Worm (Caenorhabditis elegans) whole organism, young adult: ENCODE data around the gene T05C12.1.

Experiments used
- B0019.2 ChIP-seq: fragments of 200-800 bp; sonication (Bioruptor generic); conservative IDR thresholded peaks from 2 replicates; pipeline ENCODE4 v1.3.6; 2022; ENCODE audit warnings: missing genetic modification reagents, missing genetic modification characterization, missing compliant biosample characterization
- B0261.1 ChIP-seq: sonication (generic microtip); optimal IDR thresholded peaks from 2 replicates; lab custom pipeline; 2016; ENCODE audit warnings: mild to moderate bottlenecking, missing genetic modification characterization, moderate library complexity, missing compliant biosample characterization
- B0336.3 ChIP-seq: fragments of 200-800 bp; sonication (Bioruptor generic); IDR thresholded peaks from 2 replicates; pipeline ENCODE4 v1.3.6; 2022; ENCODE audit warnings: missing genetic modification characterization, missing compliant biosample characterization
- F33H1.4 ChIP-seq: fragments of 200-800 bp; sonication (Bioruptor generic); IDR thresholded peaks from 2 replicates; pipeline ENCODE4 v1.3.6; 2022; ENCODE audit warnings: missing genetic modification reagents, missing genetic modification characterization, missing compliant biosample characterization
- F37B4.10 ChIP-seq: fragments of 200-800 bp; sonication (Bioruptor generic); IDR thresholded peaks from 2 replicates; pipeline ENCODE4 v1.3.6; 2022; ENCODE audit warnings: missing genetic modification characterization, missing compliant biosample characterization
- F52B5.7 ChIP-seq: sonication (generic microtip); optimal IDR thresholded peaks from 2 replicates; lab custom pipeline; 2016; ENCODE audit warnings: mild to moderate bottlenecking, missing genetic modification characterization, missing compliant biosample characterization
- F55B11.4 ChIP-seq: sonication (generic microtip); optimal IDR thresholded peaks from 2 replicates; lab custom pipeline; 2016; ENCODE audit warnings: missing compliant biosample characterization, missing genetic modification characterization, borderline replicate concordance; ENCODE audit not compliant: insufficient read depth
- K11D2.4 ChIP-seq: fragments of 200-800 bp; sonication (Bioruptor generic); IDR thresholded peaks from 2 replicates; pipeline ENCODE4 v1.3.6; 2022; ENCODE audit warnings: missing genetic modification reagents, missing genetic modification characterization, missing compliant biosample characterization
- T07F8.4 ChIP-seq: sonication (generic microtip); optimal IDR thresholded peaks from 2 replicates; lab custom pipeline; 2016; ENCODE audit warnings: mild to moderate bottlenecking, missing genetic modification characterization, moderate library complexity, missing compliant biosample characterization
- T26A5.8 ChIP-seq: sonication (generic microtip); optimal IDR thresholded peaks from 2 replicates; lab custom pipeline; 2016; ENCODE audit warnings: missing genetic modification characterization, missing compliant biosample characterization
- Y53G8AR.9 ChIP-seq: fragments of 200-800 bp; sonication (Bioruptor generic); conservative IDR thresholded peaks from 2 replicates; pipeline ENCODE4 v1.3.6; 2022; ENCODE audit warnings: missing genetic modification reagents, missing genetic modification characterization, missing compliant biosample characterization
- Y67H2A.10 ChIP-seq: fragments of 200-800 bp; sonication (Bioruptor generic); conservative IDR thresholded peaks from 2 replicates; pipeline ENCODE4 v1.3.6; 2022; ENCODE audit warnings: missing genetic modification reagents, missing genetic modification characterization, missing compliant biosample characterization
- aptf-3 ChIP-seq: fragments of 200-800 bp; sonication (Bioruptor generic); IDR thresholded peaks from 2 replicates; pipeline ENCODE4 v1.3.6; 2022; ENCODE audit warnings: missing genetic modification characterization, missing compliant biosample characterization
- attf-5 ChIP-seq: fragments of 200-800 bp; sonication (Bioruptor generic); optimal IDR thresholded peaks from 2 replicates; lab custom pipeline; 2018; ENCODE audit warnings: mild to moderate bottlenecking, missing genetic modification characterization, missing compliant biosample characterization
- bed-1 ChIP-seq: fragments of 200-800 bp; sonication (Bioruptor generic); IDR thresholded peaks from 2 replicates; pipeline ENCODE4 v1.3.6; 2022; ENCODE audit warnings: missing genetic modification reagents, missing genetic modification characterization, missing compliant biosample characterization
- bed-2 ChIP-seq: fragments of 200-800 bp; sonication (Bioruptor generic); IDR thresholded peaks from 2 replicates; pipeline ENCODE4 v1.3.6; 2022; ENCODE audit warnings: missing genetic modification reagents, missing genetic modification characterization, missing compliant biosample characterization
- cebp-1 ChIP-seq, 2 experiments: fragments of 200-800 bp in 1 of 2; sonication (Bioruptor generic) in 1 of 2; sonication (generic microtip) in 1 of 2; IDR thresholded peaks in 1 of 2; optimal IDR thresholded peaks in 1 of 2; 2 replicates each; pipeline versions ENCODE4 v1.3.6 to Lab custom; 2017 to 2022; ENCODE audit warnings: missing compliant biosample characterization in 2 of 2, missing genetic modification characterization in 2 of 2, mild to moderate bottlenecking in 1 of 2, missing genetic modification reagents in 1 of 2, moderate library complexity in 1 of 2
- ceh-27 ChIP-seq: fragments of 200-800 bp; sonication (Bioruptor generic); optimal IDR thresholded peaks from 2 replicates; lab custom pipeline; 2018; ENCODE audit warnings: mild to moderate bottlenecking, missing genetic modification characterization, moderate library complexity, missing compliant biosample characterization
- ceh-40 ChIP-seq: fragments of 200-800 bp; sonication (Bioruptor generic); IDR thresholded peaks from 2 replicates; pipeline ENCODE4 v1.3.6; 2022; ENCODE audit warnings: missing genetic modification characterization, missing compliant biosample characterization
- ceh-58 ChIP-seq: fragments of 200-800 bp; sonication (Bioruptor generic); IDR thresholded peaks from 2 replicates; pipeline ENCODE4 v1.3.6; 2022; ENCODE audit warnings: missing genetic modification characterization, missing compliant biosample characterization
- egl-44 ChIP-seq: fragments of 200-800 bp; sonication (Bioruptor generic); IDR thresholded peaks from 2 replicates; pipeline ENCODE4 v1.3.6; 2022; ENCODE audit warnings: missing genetic modification reagents, missing genetic modification characterization, missing compliant biosample characterization
- egrh-3 ChIP-seq: fragments of 200-800 bp; sonication (Bioruptor generic); IDR thresholded peaks from 2 replicates; pipeline ENCODE4 v1.3.6; 2022; ENCODE audit warnings: missing genetic modification reagents, missing genetic modification characterization, missing compliant biosample characterization
- ekl-4 ChIP-seq: fragments of 200-800 bp; sonication (Bioruptor generic); IDR thresholded peaks from 2 replicates; pipeline ENCODE4 v1.3.6; 2022; ENCODE audit warnings: missing genetic modification reagents, missing genetic modification characterization, missing compliant biosample characterization
- gei-17 ChIP-seq: fragments of 200-800 bp; sonication (Bioruptor generic); optimal IDR thresholded peaks from 2 replicates; lab custom pipeline; 2018; ENCODE audit warnings: mild to moderate bottlenecking, missing genetic modification characterization, missing compliant biosample characterization
- hmg-1.2 ChIP-seq: fragments of 200-800 bp; sonication (Bioruptor generic); IDR thresholded peaks from 2 replicates; pipeline ENCODE4 v1.3.6; 2022; ENCODE audit warnings: missing genetic modification reagents, missing genetic modification characterization, missing compliant biosample characterization
- let-526 ChIP-seq: fragments of 200-800 bp; sonication (Bioruptor generic); IDR thresholded peaks from 2 replicates; pipeline ENCODE4 v1.3.6; 2022; ENCODE audit warnings: missing genetic modification reagents, missing genetic modification characterization, missing compliant biosample characterization
- lin-54 ChIP-seq: fragments of 200-800 bp; sonication (Bioruptor generic); optimal IDR thresholded peaks from 2 replicates; lab custom pipeline; 2018; ENCODE audit warnings: mild to moderate bottlenecking, missing genetic modification characterization, missing compliant biosample characterization
- lir-1 ChIP-seq: fragments of 200-800 bp; sonication (Bioruptor generic); conservative IDR thresholded peaks from 2 replicates; pipeline ENCODE4 v1.3.6; 2022; ENCODE audit warnings: missing genetic modification reagents, missing genetic modification characterization, missing compliant biosample characterization
- lsl-1 ChIP-seq: fragments of 200-800 bp; sonication (Bioruptor generic); optimal IDR thresholded peaks from 2 replicates; lab custom pipeline; 2018; ENCODE audit warnings: mild to moderate bottlenecking, missing genetic modification characterization, moderate library complexity, missing compliant biosample characterization
- madf-10 ChIP-seq: sonication (generic microtip); optimal IDR thresholded peaks from 2 replicates; lab custom pipeline; 2016; ENCODE audit warnings: mild to moderate bottlenecking, missing genetic modification characterization, missing compliant biosample characterization
- madf-3 ChIP-seq: fragments of 200-800 bp; sonication (Bioruptor generic); IDR thresholded peaks from 2 replicates; pipeline ENCODE4 v1.3.6; 2022; ENCODE audit warnings: missing genetic modification reagents, missing genetic modification characterization, missing compliant biosample characterization
- mcd-1 ChIP-seq: fragments of 200-800 bp; sonication (Bioruptor generic); IDR thresholded peaks from 2 replicates; pipeline ENCODE4 v1.3.6; 2022; ENCODE audit warnings: missing genetic modification reagents, missing genetic modification characterization, missing compliant biosample characterization
- nhr-27 ChIP-seq: fragments of 200-800 bp; sonication (Bioruptor generic); optimal IDR thresholded peaks from 2 replicates; lab custom pipeline; 2018; ENCODE audit warnings: mild to moderate bottlenecking, missing genetic modification characterization, moderate library complexity, missing compliant biosample characterization
- nhr-80 ChIP-seq: sonication (generic microtip); optimal IDR thresholded peaks from 2 replicates; lab custom pipeline; 2016; ENCODE audit warnings: missing genetic modification characterization, missing compliant biosample characterization
- pbrm-1 ChIP-seq: fragments of 200-800 bp; sonication (Bioruptor generic); IDR thresholded peaks from 2 replicates; pipeline ENCODE4 v1.3.6; 2022; ENCODE audit warnings: missing genetic modification reagents, missing genetic modification characterization, missing compliant biosample characterization
- repo-1 ChIP-seq: sonication (generic microtip); optimal IDR thresholded peaks from 2 replicates; lab custom pipeline; 2017; ENCODE audit warnings: mild to moderate bottlenecking, missing genetic modification characterization, missing compliant biosample characterization
- sdz-38 ChIP-seq: sonication (generic microtip); optimal IDR thresholded peaks from 2 replicates; lab custom pipeline; 2016; ENCODE audit warnings: missing genotype, missing genetic modification characterization, missing compliant biosample characterization
- sea-2 ChIP-seq: fragments of 200-800 bp; sonication (Bioruptor generic); IDR thresholded peaks from 2 replicates; pipeline ENCODE4 v1.3.6; 2022; ENCODE audit warnings: missing genetic modification characterization, missing compliant biosample characterization
- snpc-4 ChIP-seq, 5 experiments: fragments of 150-350 bp in 1 of 5; sonication (generic microtip) in 4 of 5; optimal IDR thresholded peaks; 2 replicates each; lab custom pipeline; 2014 to 2018; ENCODE audit warnings: missing genetic modification characterization in 5 of 5, missing biosample characterization in 3 of 5, antibody characterized with exemption in 2 of 5, mild to moderate bottlenecking in 2 of 5, missing compliant biosample characterization in 2 of 5, missing genotype in 2 of 5, moderate library complexity in 2 of 5, missing genetic modification reagents in 1 of 5
- tbp1 ChIP-seq: fragments of 200-800 bp; sonication (Bioruptor generic); optimal IDR thresholded peaks from 2 replicates; lab custom pipeline; 2018; ENCODE audit warnings: mild to moderate bottlenecking, missing genetic modification characterization, missing compliant biosample characterization
- tlf-1 ChIP-seq: fragments of 200-800 bp; sonication (Bioruptor generic); optimal IDR thresholded peaks from 2 replicates; lab custom pipeline; 2018; ENCODE audit warnings: mild to moderate bottlenecking, missing genetic modification characterization, missing compliant biosample characterization
- unc-62 ChIP-seq: fragments of 150-350 bp; optimal IDR thresholded peaks from 2 replicates; lab custom pipeline; 2014; ENCODE audit warnings: missing biosample characterization, missing genetic modification reagents, missing genetic modification characterization
- xnd-1 ChIP-seq: sonication (generic microtip); optimal IDR thresholded peaks from 2 replicates; lab custom pipeline; 2016; ENCODE audit warnings: missing genotype, missing genetic modification reagents, missing genetic modification characterization, missing compliant biosample characterization
- zfh-2 ChIP-seq: fragments of 200-800 bp; sonication (Bioruptor generic); conservative IDR thresholded peaks from 2 replicates; pipeline ENCODE4 v1.3.6; 2022; ENCODE audit warnings: missing genetic modification reagents, missing genetic modification characterization, missing compliant biosample characterization
- ztf-22 ChIP-seq: fragments of 200-800 bp; sonication (Bioruptor generic); optimal IDR thresholded peaks from 2 replicates; lab custom pipeline; 2018; ENCODE audit warnings: mild to moderate bottlenecking, missing genetic modification characterization, moderate library complexity, missing compliant biosample characterization

T05C12.1 gene

ce11 chrII:8127794-8128193 is 45.7 kb upstream of the T05C12.1 start:
- no peak for TF ChIP-seq T07F8.4
- TF ChIP-seq F33H1.4 (GFP tag; lab: Robert Waterston, UW) = peak; percentile 63
- no peak for TF ChIP-seq tlf-1 (GFP tag; lab: Kevin White, UChicago)
- TF ChIP-seq xnd-1 (tag; lab: Kevin White, UChicago) = peak; percentile 55
- TF ChIP-seq lsl-1 = peak; percentile 70

ce11 chrII:8128273-8129039 is 45.0 kb upstream of the T05C12.1 start:
- TF ChIP-seq hmg-1.2 (GFP tag; lab: Robert Waterston, UW) (0 out of 2 replicates have a peak, but pooled peaks have one; percentile 10), lir-1 (GFP tag; lab: Robert Waterston, UW) (peak; percentile 11; the same call in 1 of the 2 replicates), ekl-4 (GFP tag; lab: Robert Waterston, UW) (no peak), bed-1 (GFP tag; lab: Robert Waterston, UW) (no peak), F55B11.4 (no peak), Y67H2A.10 (no peak), egl-44 (GFP tag; lab: Robert Waterston, UW) (0 out of 2 replicates have a peak, but pooled peaks have one; percentile 10), nhr-27 (tag; lab: Kevin White, UChicago) (no peak), K11D2.4 (no peak), madf-10 (peak; percentile 6), B0336.3 (GFP tag; lab: Robert Waterston, UW) (no peak), unc-62 (peak; percentile 52), mcd-1 (GFP tag; lab: Robert Waterston, UW) (peak; percentile 38; the same call in 1 of the 2 replicates), pbrm-1 (GFP tag; lab: Robert Waterston, UW) (no peak), sea-2 (no peak), repo-1 (tag; lab: Kevin White, UChicago) (peak; percentile 28), lin-54 (GFP tag; lab: Kevin White, UChicago) (peak; percentile 6), gei-17 (no peak), aptf-3 (GFP tag; lab: Robert Waterston, UW) (0 out of 2 replicates have a peak, but pooled peaks have one; percentile 40), snpc-4 (GFP tag; optimal IDR thresholded peaks at IDR 0.05; lab: Kevin White, UChicago) (no peak), snpc-4 (tag; optimal IDR thresholded peaks at IDR 0.05; lab: Kevin White, UChicago) (no peak), zfh-2 (peak; percentile 99), nhr-80 (tag; lab: Kevin White, UChicago) (peak; percentile 37), attf-5 (GFP tag; lab: Kevin White, UChicago) (peak; percentile 36), F33H1.4 (GFP tag; lab: Robert Waterston, UW) (no peak), bed-2 (GFP tag; lab: Robert Waterston, UW) (no peak), F52B5.7 (tag; lab: Kevin White, UChicago) (peak; percentile 72), ceh-58 (no peak), cebp-1 (GFP tag; IDR thresholded peaks at IDR 0.05; lab: Robert Waterston, UW) (peak; percentile 95), cebp-1 (tag; optimal IDR thresholded peaks at IDR 0.05; lab: Kevin White, UChicago) (peak; percentile 93), B0261.1 (tag; lab: Kevin White, UChicago) (no peak), ceh-40 (peak; percentile 55; the same call in 1 of the 2 replicates), ceh-27 (GFP tag; lab: Kevin White, UChicago) (peak; percentile 25), let-526 (GFP tag; lab: Robert Waterston, UW) (peak; percentile 50; the same call in 1 of the 2 replicates), T26A5.8 (tag; lab: Kevin White, UChicago) (no peak), tbp1 (GFP tag; lab: Kevin White, UChicago) (peak; percentile 11), B0019.2 (GFP tag; lab: Robert Waterston, UW) (no peak), Y53G8AR.9 (GFP tag; lab: Robert Waterston, UW) (no peak), sdz-38 (no peak), F37B4.10 (GFP tag; lab: Robert Waterston, UW) (0 out of 2 replicates have a peak, but pooled peaks have one; percentile 28), ztf-22 (GFP tag; lab: Kevin White, UChicago) (no peak), madf-3 (GFP tag; lab: Robert Waterston, UW) (no peak), egrh-3 (GFP tag; lab: Robert Waterston, UW) (peak; percentile 90)
